Worm (Caenorhabditis elegans) whole organism, L2 larva: ENCODE data around the gene ZK355.2.

ENCODE experiments used
- F13H6.1 ChIP-seq: sonication (generic microtip); optimal IDR thresholded peaks from 2 replicates; lab custom pipeline; 2016; ENCODE audit warnings: missing genetic modification characterization, missing compliant biosample characterization
- R02D3.7 ChIP-seq: fragments of 150-350 bp; optimal IDR thresholded peaks from 2 replicates; lab custom pipeline; 2014; ENCODE audit warnings: missing biosample characterization, missing genetic modification characterization
- Y55F3AM.14 ChIP-seq: fragments of 200-800 bp; sonication (Bioruptor generic); optimal IDR thresholded peaks from 2 replicates; lab custom pipeline; 2018; ENCODE audit warnings: mild to moderate bottlenecking, missing genetic modification characterization, missing compliant biosample characterization
- ZK546.5 ChIP-seq: sonication (generic microtip); optimal IDR thresholded peaks from 2 replicates; lab custom pipeline; 2017; ENCODE audit warnings: missing biosample characterization, missing genetic modification characterization
- aly-2 ChIP-seq: fragments of 150-350 bp; optimal IDR thresholded peaks from 2 replicates; lab custom pipeline; 2014; ENCODE audit warnings: missing biosample characterization, missing genetic modification characterization
- ama-1 ChIP-seq: fragments of 150-350 bp; optimal IDR thresholded peaks from 2 replicates; lab custom pipeline; 2018; ENCODE audit warnings: inconsistent platforms
- blmp-1 ChIP-seq: sonication (generic microtip); optimal IDR thresholded peaks from 2 replicates; lab custom pipeline; 2017; ENCODE audit warnings: missing genetic modification characterization, mild to moderate bottlenecking, missing compliant biosample characterization, antibody characterized with exemption, moderate library complexity; ENCODE audit not compliant: insufficient read depth
- ceh-16 ChIP-seq: fragments of 150-350 bp; optimal IDR thresholded peaks from 2 replicates; lab custom pipeline; 2014; ENCODE audit warnings: missing biosample characterization, missing genetic modification characterization
- egl-27 ChIP-seq: sonication (generic microtip); optimal IDR thresholded peaks from 3 replicates; lab custom pipeline; 2017; ENCODE audit warnings: missing biosample characterization, missing genetic modification reagents, missing genetic modification characterization
- elt-1 ChIP-seq: fragments of 150-350 bp; optimal IDR thresholded peaks from 2 replicates; lab custom pipeline; 2014; ENCODE audit warnings: missing biosample characterization, missing genetic modification characterization
- fos-1 ChIP-seq: fragments of 150-350 bp; optimal IDR thresholded peaks from 2 replicates; lab custom pipeline; 2014; ENCODE audit warnings: missing biosample characterization, missing genetic modification characterization
- gmeb-1 ChIP-seq: fragments of 150-350 bp; optimal IDR thresholded peaks from 2 replicates; lab custom pipeline; 2014; ENCODE audit warnings: missing biosample characterization, missing genetic modification characterization
- lin-11 ChIP-seq: fragments of 150-350 bp; sonication (generic microtip); optimal IDR thresholded peaks from 2 replicates; lab custom pipeline; 2014; ENCODE audit warnings: missing biosample characterization, missing genetic modification characterization, inconsistent platforms, mixed read lengths
- lin-13 ChIP-seq: fragments of 150-350 bp; optimal IDR thresholded peaks from 2 replicates; lab custom pipeline; 2014; ENCODE audit warnings: missing biosample characterization, missing genetic modification reagents, missing genetic modification characterization
- lin-39 ChIP-seq: fragments of 150-350 bp; optimal IDR thresholded peaks from 2 replicates; lab custom pipeline; 2014; ENCODE audit warnings: missing biosample characterization, missing genetic modification reagents, missing genetic modification characterization
- mab-5 ChIP-seq: fragments of 150-350 bp; optimal IDR thresholded peaks from 2 replicates; lab custom pipeline; 2014; ENCODE audit warnings: missing biosample characterization, missing genetic modification characterization
- mbf-1 ChIP-seq: sonication (generic microtip); optimal IDR thresholded peaks from 2 replicates; lab custom pipeline; 2017; ENCODE audit warnings: missing biosample characterization, missing genetic modification characterization
- nhr-11 ChIP-seq: fragments of 150-350 bp; optimal IDR thresholded peaks from 2 replicates; lab custom pipeline; 2014; ENCODE audit warnings: missing biosample characterization, missing genetic modification characterization
- nhr-12 ChIP-seq: fragments of 150-350 bp; optimal IDR thresholded peaks from 2 replicates; lab custom pipeline; 2014; ENCODE audit warnings: missing biosample characterization, missing genetic modification characterization
- nhr-21 ChIP-seq: fragments of 150-350 bp; optimal IDR thresholded peaks from 2 replicates; lab custom pipeline; 2014; ENCODE audit warnings: missing biosample characterization, missing genetic modification characterization
- nhr-23 ChIP-seq: fragments of 150-350 bp; optimal IDR thresholded peaks from 2 replicates; lab custom pipeline; 2014; ENCODE audit warnings: missing biosample characterization, missing genetic modification reagents, missing genetic modification characterization
- nhr-25 ChIP-seq: fragments of 150-350 bp; sonication (generic microtip); optimal IDR thresholded peaks from 3 replicates; lab custom pipeline; 2014; ENCODE audit warnings: missing biosample characterization, missing genetic modification characterization
- nhr-6 ChIP-seq: fragments of 150-350 bp; optimal IDR thresholded peaks from 2 replicates; lab custom pipeline; 2014; ENCODE audit warnings: missing biosample characterization, missing genetic modification characterization
- peb-1 ChIP-seq: fragments of 150-350 bp; optimal IDR thresholded peaks from 2 replicates; lab custom pipeline; 2014; ENCODE audit warnings: missing biosample characterization, missing genetic modification characterization
- sem-4 ChIP-seq: fragments of 150-350 bp; optimal IDR thresholded peaks from 2 replicates; lab custom pipeline; 2014; ENCODE audit warnings: missing biosample characterization, missing genetic modification reagents, missing genetic modification characterization
- skn-1 ChIP-seq: sonication (generic microtip); optimal IDR thresholded peaks from 2 replicates; lab custom pipeline; 2017; ENCODE audit warnings: missing biosample characterization, missing genetic modification characterization
- sma-3 ChIP-seq: sonication (generic microtip); optimal IDR thresholded peaks from 2 replicates; lab custom pipeline; 2016; ENCODE audit warnings: missing genetic modification reagents, missing genetic modification characterization, missing compliant biosample characterization
- unc-55 ChIP-seq: fragments of 150-350 bp; sonication (generic microtip); optimal IDR thresholded peaks from 3 replicates; lab custom pipeline; 2014; ENCODE audit warnings: missing biosample characterization, missing genetic modification reagents, missing genetic modification characterization
- unc-62 ChIP-seq: fragments of 150-350 bp; optimal IDR thresholded peaks from 2 replicates; lab custom pipeline; 2014; ENCODE audit warnings: missing biosample characterization, missing genetic modification reagents, missing genetic modification characterization
- zag-1 ChIP-seq: fragments of 150-350 bp; optimal IDR thresholded peaks from 2 replicates; lab custom pipeline; 2014; ENCODE audit warnings: missing biosample characterization, missing genetic modification characterization
- ztf-1 ChIP-seq: fragments of 200-800 bp; sonication (Bioruptor generic); conservative IDR thresholded peaks from 2 replicates; pipeline ENCODE4 v1.3.6; 2022; ENCODE audit warnings: missing genetic modification characterization, missing compliant biosample characterization
- ztf-11 ChIP-seq: sonication (generic microtip); optimal IDR thresholded peaks from 2 replicates; lab custom pipeline; 2017; ENCODE audit warnings: missing biosample characterization, missing genetic modification characterization
- ztf-4 ChIP-seq: fragments of 150-350 bp; optimal IDR thresholded peaks from 2 replicates; lab custom pipeline; 2014; ENCODE audit warnings: missing biosample characterization, missing genetic modification characterization

ZK355.2 gene

DNA sequence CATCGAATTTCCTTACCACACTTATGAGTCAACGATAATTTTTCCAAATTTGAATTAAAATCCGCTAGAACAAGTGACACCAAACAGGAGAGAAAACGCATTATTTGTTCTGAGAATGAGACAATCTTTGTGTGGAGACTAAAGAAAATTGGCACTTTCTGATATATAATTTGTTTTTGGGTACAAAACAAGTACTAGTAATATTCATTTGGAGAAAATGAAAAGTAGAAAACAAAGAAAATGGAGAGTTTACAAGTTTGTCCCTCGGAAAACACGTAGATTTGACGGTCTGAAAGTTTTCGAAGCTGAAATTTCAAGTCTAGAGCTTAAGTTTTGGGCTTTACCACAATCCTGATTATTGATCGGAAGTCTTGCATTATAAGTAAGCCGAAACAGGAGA, 17.0 kb downstream of the ZK355.2 start, which contains the start of gene irld-66:
Gene irld-66 (minus strand): TSS at position 101 of the 400 bp plus-strand sequence.
- TF ChIP-seq ztf-11 (tag; lab: Kevin White, UChicago) (no peak), elt-1 (tag; lab: Kevin White, UChicago) (no peak), F13H6.1 (no peak), blmp-1 (tag; lab: Kevin White, UChicago) (no peak), Y55F3AM.14 (no peak), ztf-1 (GFP tag; lab: Robert Waterston, UW) (no peak)

ce11 chrII:2943966-2944365, 20.2 kb downstream of the ZK355.2 start, which contains the start of the genes irld-50 and irld-49:
Gene irld-50, minus strand, starts transcription at chrII:2944066.
Gene irld-49, plus strand, starts transcription at chrII:2944176.
- TF ChIP-seq nhr-11 (tag; lab: Kevin White, UChicago) (no peak), ztf-1 (GFP tag; lab: Robert Waterston, UW) (no peak), F13H6.1 (no peak), sem-4 (tag; lab: Kevin White, UChicago) (no peak), egl-27 (tag; lab: Kevin White, UChicago) (no peak), sma-3 (GFP tag; lab: Kevin White, UChicago) (no peak), ZK546.5 (tag; lab: Kevin White, UChicago) (no peak), zag-1 (tag; lab: Kevin White, UChicago) (no peak), skn-1 (no peak), R02D3.7 (tag; lab: Kevin White, UChicago) (no peak)

DNA sequence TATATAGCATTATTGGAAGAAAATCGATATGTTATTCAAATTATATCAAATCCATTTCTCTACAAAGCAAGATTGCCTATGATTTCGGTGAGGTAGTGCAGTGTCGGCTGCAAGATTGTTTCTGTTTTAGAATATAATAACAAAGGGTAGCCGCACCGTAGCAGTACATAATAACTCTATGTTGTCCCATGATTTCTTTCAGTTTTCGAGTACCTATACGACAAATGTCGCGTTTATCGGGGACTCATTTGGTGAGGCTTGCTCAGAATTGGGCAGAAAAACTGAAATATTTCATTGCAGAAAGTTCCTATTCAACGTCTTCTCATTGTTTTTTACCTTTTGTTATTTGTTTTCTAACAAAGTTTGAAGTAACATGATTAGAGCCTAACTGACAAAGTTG, 22.7 kb downstream of the ZK355.2 start, which contains the start of gene srw-79:
Gene srw-79 (plus strand): TSS at position 301 of the 400 bp plus-strand sequence.
- no peak for TF ChIP-seq lin-13 (GFP tag; lab: Kevin White, UChicago)
- TF ChIP-seq mbf-1 (tag; lab: Kevin White, UChicago) = no peak
- no peak for TF ChIP-seq Y55F3AM.14
- no peak for TF ChIP-seq mab-5
- no peak for TF ChIP-seq nhr-23
- TF ChIP-seq skn-1 = no peak
- no peak for TF ChIP-seq ama-1 (lab: Kevin White, UChicago)
- TF ChIP-seq fos-1 (tag; lab: Kevin White, UChicago) = no peak
- no peak for TF ChIP-seq nhr-12 (tag; lab: Kevin White, UChicago)
- TF ChIP-seq nhr-11 (tag; lab: Kevin White, UChicago) = no peak
- TF ChIP-seq unc-55 (GFP tag; lab: Kevin White, UChicago) = no peak
- no peak for TF ChIP-seq ceh-16 (tag; lab: Kevin White, UChicago)
- no peak for TF ChIP-seq gmeb-1 (tag; lab: Kevin White, UChicago)
- no peak for TF ChIP-seq lin-11 (tag; lab: Kevin White, UChicago)

ce11 chrII:2948614-2949013, 24.9 kb downstream of the ZK355.2 start:
- no peak for TF ChIP-seq nhr-21
- no peak for TF ChIP-seq ztf-11 (tag; lab: Kevin White, UChicago)
- TF ChIP-seq lin-13 (GFP tag; lab: Kevin White, UChicago) = no peak
- no peak for TF ChIP-seq aly-2 (tag; lab: Kevin White, UChicago)

DNA sequence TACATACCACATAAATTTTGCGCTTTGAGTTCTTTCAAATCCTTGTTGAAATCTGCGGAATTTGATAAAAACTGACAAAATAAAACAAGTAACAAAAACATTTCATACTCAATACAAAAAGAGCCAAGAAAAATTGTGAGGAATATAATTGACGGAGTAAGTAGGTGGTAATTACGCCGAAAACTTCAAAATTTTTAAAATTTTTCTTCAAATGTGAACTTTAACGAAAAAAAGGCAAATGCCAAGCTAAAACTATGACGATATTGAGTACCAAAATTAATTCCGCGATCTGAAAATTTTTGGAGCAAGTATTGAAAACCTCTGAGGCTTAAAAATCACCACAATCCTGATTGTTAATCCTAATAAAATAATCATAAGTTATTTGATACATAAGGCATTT, 28.9 kb downstream of the ZK355.2 start, which contains the start of gene irld-51:
Gene irld-51 (minus strand): TSS at position 101 of the 400 bp plus-strand sequence.
- TF ChIP-seq sem-4 (tag; lab: Kevin White, UChicago) = no peak
- TF ChIP-seq ama-1 (lab: Kevin White, UChicago) = no peak
- TF ChIP-seq Y55F3AM.14 = no peak
- no peak for TF ChIP-seq gmeb-1 (tag; lab: Kevin White, UChicago)
- TF ChIP-seq ztf-4 = no peak
- TF ChIP-seq, all 48 proteins: peak for 0

- TF ChIP-seq ZK546.5 (tag; lab: Kevin White, UChicago) = no peak
- TF ChIP-seq unc-62 (GFP tag; lab: Kevin White, UChicago) = no peak
- no peak for TF ChIP-seq mab-5
- TF ChIP-seq ama-1 (lab: Kevin White, UChicago) = no peak
- TF ChIP-seq unc-55 (GFP tag; lab: Kevin White, UChicago) = no peak
- TF ChIP-seq lin-13 (GFP tag; lab: Kevin White, UChicago) = no peak
- TF ChIP-seq ceh-16 (tag; lab: Kevin White, UChicago) = no peak
- TF ChIP-seq fos-1 (tag; lab: Kevin White, UChicago) = no peak
- TF ChIP-seq nhr-6 (tag; lab: Kevin White, UChicago) = no peak
- TF ChIP-seq blmp-1 (tag; lab: Kevin White, UChicago) = no peak
- TF ChIP-seq peb-1 (tag; lab: Kevin White, UChicago) = no peak
- no peak for TF ChIP-seq ztf-11 (tag; lab: Kevin White, UChicago)
- TF ChIP-seq sem-4 (tag; lab: Kevin White, UChicago) = no peak
- TF ChIP-seq nhr-25 (tag; lab: Kevin White, UChicago) = no peak
- no peak for TF ChIP-seq lin-39 (tag; lab: Kevin White, UChicago)
Observed at ce11 chrII:2955656-2956115, 32.0 kb downstream of the ZK355.2 start, which contains the start of gene irld-48. Gene irld-48, plus strand, starts transcription at chrII:2956065.
